Worm (Caenorhabditis elegans): ENCODE measurements around the gene sfa-1.
"Not testable (repeated sequence)": the region's sequence is repeated elsewhere in the genome, so short reads cannot be mapped to it uniquely, and the experiment has no call there.

DNA sequence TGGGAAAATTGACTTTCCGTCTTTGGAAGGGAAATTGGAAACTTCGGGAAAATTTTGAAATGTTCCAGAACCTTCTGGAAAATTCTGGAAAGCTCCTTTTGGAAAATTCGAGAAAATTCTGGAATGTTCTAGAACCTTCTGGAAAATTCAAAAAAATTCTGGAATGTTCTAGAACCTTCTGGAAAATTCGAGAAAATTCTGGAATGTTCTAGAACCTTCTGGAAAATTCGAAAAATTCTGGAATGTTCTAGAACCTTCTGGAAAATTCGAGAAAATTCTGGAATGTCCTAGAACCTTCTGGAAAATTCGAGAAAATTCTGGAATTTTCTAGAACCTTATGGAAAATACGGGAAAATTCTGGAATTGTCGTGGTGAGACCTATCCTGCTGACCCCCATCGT, 44.8 kb upstream of the sfa-1 start:
- TF ChIP-seq ref-1 (GFP tag; conservative IDR thresholded peaks at IDR 0.05); ztf-23 (GFP tag; IDR thresholded peaks at IDR 0.05); T22C8.4 (GFP tag; IDR thresholded peaks at IDR 0.05); ztf-29 (GFP tag; IDR thresholded peaks at IDR 0.05); cog-1 (tag; optimal IDR thresholded peaks at IDR 0.05); klf-2 (GFP tag; conservative IDR thresholded peaks at IDR 0.05): not testable (repeated sequence)
- peak; percentile 83; the same call in 1 of the 2 replicates for TF ChIP-seq flt-1 (GFP tag; IDR thresholded peaks at IDR 0.05)
